Worm (Caenorhabditis elegans) whole organism, L4 larva: ENCODE results near the gene fbxa-153.

Experiments
- ama-1 ChIP-seq: fragments of 150-350 bp; optimal IDR thresholded peaks from 2 replicates; lab custom pipeline; 2014; ENCODE audit warnings: inconsistent platforms, mixed read lengths
- egl-27 ChIP-seq: sonication (generic microtip); optimal IDR thresholded peaks from 3 replicates; lab custom pipeline; 2017; ENCODE audit warnings: missing biosample characterization, missing genetic modification reagents, missing genetic modification characterization
- lim-7 ChIP-seq: fragments of 200-800 bp; sonication (Bioruptor generic); IDR thresholded peaks from 2 replicates; pipeline ENCODE4 v1.3.6; 2022; ENCODE audit warnings: missing genetic modification characterization, missing compliant biosample characterization
- nhr-111 ChIP-seq: fragments of 200-800 bp; sonication (Bioruptor generic); optimal IDR thresholded peaks from 2 replicates; lab custom pipeline; 2018; ENCODE audit warnings: mild to moderate bottlenecking, missing genetic modification characterization, missing compliant biosample characterization
- pha-4 ChIP-seq, 2 experiments: fragments of 150-350 bp in 1 of 2; fragments of 200-800 bp in 1 of 2; sonication (Bioruptor generic) in 1 of 2; IDR thresholded peaks in 1 of 2; optimal IDR thresholded peaks in 1 of 2; 2 replicates each; pipeline versions ENCODE4 v1.3.6 to Lab custom; 2014 to 2022; ENCODE audit warnings: missing genetic modification characterization in 2 of 2, missing genetic modification reagents in 2 of 2, missing biosample characterization in 1 of 2, missing compliant biosample characterization in 1 of 2
- unc-39 ChIP-seq: sonication (generic microtip); optimal IDR thresholded peaks from 2 replicates; lab custom pipeline; 2017; ENCODE audit warnings: missing biosample characterization, missing genetic modification characterization

ce11 chrV:15568381-15568780 is 41.8 kb downstream of the fbxa-153 start:
- no peak for TF ChIP-seq pha-4 (GFP tag; IDR thresholded peaks at IDR 0.05; lab: Robert Waterston, UW)
- TF ChIP-seq pha-4 (tag; optimal IDR thresholded peaks at IDR 0.05; lab: Kevin White, UChicago), result no peak
- no peak for TF ChIP-seq nhr-111 (GFP tag; lab: Kevin White, UChicago)
- no peak for TF ChIP-seq egl-27 (tag; lab: Kevin White, UChicago)
- no peak for TF ChIP-seq ama-1 (lab: Kevin White, UChicago)
- no peak for TF ChIP-seq unc-39 (tag; lab: Kevin White, UChicago)
- no peak for TF ChIP-seq lim-7 (GFP tag; lab: Robert Waterston, UW)
